Worm (Caenorhabditis elegans) whole organism, late embryonic: Measurements from ENCODE around the gene nhr-61.

Source experiments
- C38D4.7 ChIP-seq: fragments of 200-800 bp; sonication (Bioruptor generic); optimal IDR thresholded peaks from 2 replicates; lab custom pipeline; 2018; ENCODE audit warnings: mild to moderate bottlenecking, missing genetic modification characterization, moderate library complexity, missing compliant biosample characterization
- F13H6.1 ChIP-seq: sonication (generic microtip); optimal IDR thresholded peaks from 2 replicates; lab custom pipeline; 2016; ENCODE audit warnings: missing genetic modification characterization, missing compliant biosample characterization
- K09A11.1 ChIP-seq: sonication (generic microtip); optimal IDR thresholded peaks from 2 replicates; lab custom pipeline; 2017; ENCODE audit warnings: antibody characterized with exemption, mild to moderate bottlenecking, missing genetic modification characterization, missing compliant biosample characterization; ENCODE audit not compliant: insufficient read depth
- T23F11.4 ChIP-seq: fragments of 200-800 bp; sonication (Bioruptor generic); optimal IDR thresholded peaks from 2 replicates; lab custom pipeline; 2018; ENCODE audit warnings: mild to moderate bottlenecking, missing genetic modification characterization, missing compliant biosample characterization
- ama-1 ChIP-seq: fragments of 150-350 bp; optimal IDR thresholded peaks from 2 replicates; lab custom pipeline; 2014
- ceh-14 ChIP-seq: sonication (generic microtip); optimal IDR thresholded peaks from 2 replicates; lab custom pipeline; 2016; ENCODE audit warnings: missing genotype, missing genetic modification characterization, missing compliant biosample characterization
- ceh-18 ChIP-seq: sonication (generic microtip); optimal IDR thresholded peaks from 2 replicates; lab custom pipeline; 2016; ENCODE audit warnings: missing genetic modification characterization, missing compliant biosample characterization
- ceh-22 ChIP-seq: sonication (generic microtip); optimal IDR thresholded peaks from 2 replicates; lab custom pipeline; 2017; ENCODE audit warnings: missing biosample characterization, missing genetic modification characterization
- ceh-31 ChIP-seq: sonication (generic microtip); optimal IDR thresholded peaks from 2 replicates; lab custom pipeline; 2016; ENCODE audit warnings: missing genetic modification characterization, missing compliant biosample characterization
- ceh-48 ChIP-seq: sonication (generic microtip); optimal IDR thresholded peaks from 2 replicates; lab custom pipeline; 2016; ENCODE audit warnings: missing genetic modification characterization, inconsistent platforms, missing compliant biosample characterization
- ceh-9 ChIP-seq: sonication (generic microtip); optimal IDR thresholded peaks from 2 replicates; lab custom pipeline; 2016; ENCODE audit warnings: mild to moderate bottlenecking, missing genetic modification characterization, inconsistent platforms, missing compliant biosample characterization
- elt-4 ChIP-seq: sonication (generic microtip); optimal IDR thresholded peaks from 2 replicates; lab custom pipeline; 2016; ENCODE audit warnings: missing genetic modification characterization, missing compliant biosample characterization
- fax-1 ChIP-seq: sonication (generic microtip); optimal IDR thresholded peaks from 2 replicates; lab custom pipeline; 2016; ENCODE audit warnings: missing genotype, missing genetic modification characterization, missing compliant biosample characterization
- fkh-10 ChIP-seq: fragments of 150-350 bp; optimal IDR thresholded peaks from 2 replicates; lab custom pipeline; 2014; ENCODE audit warnings: missing biosample characterization, missing genetic modification reagents, missing genetic modification characterization
- fkh-6 ChIP-seq: sonication (generic microtip); optimal IDR thresholded peaks from 2 replicates; lab custom pipeline; 2016; ENCODE audit warnings: missing genetic modification characterization, missing compliant biosample characterization
- gmeb-2 ChIP-seq: sonication (generic microtip); optimal IDR thresholded peaks from 2 replicates; lab custom pipeline; 2016; ENCODE audit warnings: missing genetic modification characterization, inconsistent platforms, missing compliant biosample characterization
- hlh-13 ChIP-seq: fragments of 200-800 bp; sonication (Bioruptor generic); optimal IDR thresholded peaks from 2 replicates; lab custom pipeline; 2018; ENCODE audit warnings: mild to moderate bottlenecking, missing genetic modification characterization, missing compliant biosample characterization
- hlh-6 ChIP-seq: sonication (generic microtip); optimal IDR thresholded peaks from 2 replicates; lab custom pipeline; 2016; ENCODE audit warnings: missing genotype, missing genetic modification characterization, missing compliant biosample characterization
- hlh-8 ChIP-seq: sonication (generic microtip); optimal IDR thresholded peaks from 2 replicates; lab custom pipeline; 2016; ENCODE audit warnings: missing genotype, missing genetic modification characterization, missing compliant biosample characterization
- mec-3 ChIP-seq: sonication (generic microtip); optimal IDR thresholded peaks from 2 replicates; lab custom pipeline; 2016; ENCODE audit warnings: borderline replicate concordance, missing genetic modification characterization, missing compliant biosample characterization
- nfya-1 ChIP-seq: sonication (generic microtip); optimal IDR thresholded peaks from 2 replicates; lab custom pipeline; 2017; ENCODE audit warnings: missing genetic modification characterization, mild to moderate bottlenecking, missing compliant biosample characterization, antibody characterized with exemption, moderate library complexity
- nhr-232 ChIP-seq: sonication (generic microtip); optimal IDR thresholded peaks from 2 replicates; lab custom pipeline; 2016; ENCODE audit warnings: missing genetic modification characterization, missing compliant biosample characterization
- pag-3 ChIP-seq: sonication (generic microtip); optimal IDR thresholded peaks from 2 replicates; lab custom pipeline; 2016; ENCODE audit warnings: missing compliant biosample characterization, missing genetic modification characterization, borderline replicate concordance
- pat-9 ChIP-seq: fragments of 200-800 bp; sonication (Bioruptor generic); optimal IDR thresholded peaks from 2 replicates; lab custom pipeline; 2018; ENCODE audit warnings: mild to moderate bottlenecking, missing genetic modification characterization, moderate library complexity, missing compliant biosample characterization
- pax-1 ChIP-seq: fragments of 150-350 bp; optimal IDR thresholded peaks from 2 replicates; lab custom pipeline; 2014; ENCODE audit warnings: missing biosample characterization, missing genetic modification characterization
- pqm-1 ChIP-seq: sonication (generic microtip); optimal IDR thresholded peaks from 2 replicates; lab custom pipeline; 2016; ENCODE audit warnings: missing genetic modification characterization, missing compliant biosample characterization
- rnt-1 ChIP-seq: sonication (generic microtip); optimal IDR thresholded peaks from 2 replicates; lab custom pipeline; 2016; ENCODE audit warnings: missing genetic modification characterization, missing compliant biosample characterization
- sox-2 ChIP-seq: fragments of 200-800 bp; sonication (Bioruptor generic); IDR thresholded peaks from 2 replicates; pipeline ENCODE4 v1.3.6; 2022; ENCODE audit warnings: missing genetic modification reagents, missing genetic modification characterization, missing compliant biosample characterization
- sox-4 ChIP-seq: sonication (generic microtip); optimal IDR thresholded peaks from 2 replicates; lab custom pipeline; 2017; ENCODE audit warnings: mild to moderate bottlenecking, missing genetic modification characterization, inconsistent platforms, missing compliant biosample characterization
- tbx-2 ChIP-seq: sonication (generic microtip); optimal IDR thresholded peaks from 2 replicates; lab custom pipeline; 2016; ENCODE audit warnings: missing genetic modification characterization, missing compliant biosample characterization
- tbx-7 ChIP-seq: sonication (generic microtip); optimal IDR thresholded peaks from 2 replicates; lab custom pipeline; 2016; ENCODE audit warnings: missing genotype, missing genetic modification characterization, missing compliant biosample characterization
- ttx-3 ChIP-seq: sonication (generic microtip); optimal IDR thresholded peaks from 2 replicates; lab custom pipeline; 2016; ENCODE audit warnings: missing genetic modification reagents, missing genetic modification characterization, missing compliant biosample characterization
- unc-3 ChIP-seq, 2 experiments: fragments of 200-800 bp in 1 of 2; sonication (Bioruptor generic) in 1 of 2; sonication (generic microtip) in 1 of 2; conservative IDR thresholded peaks in 1 of 2; optimal IDR thresholded peaks in 1 of 2; 2 replicates each; pipeline versions ENCODE4 v1.3.6 to Lab custom; 2016 to 2022; ENCODE audit warnings: missing compliant biosample characterization in 2 of 2, missing genetic modification characterization in 2 of 2, missing genetic modification reagents in 1 of 2
- unc-42 ChIP-seq: sonication (generic microtip); optimal IDR thresholded peaks from 2 replicates; lab custom pipeline; 2016; ENCODE audit warnings: missing genotype, missing genetic modification characterization, missing compliant biosample characterization

Gene nhr-61

ce11 chrII:14804259-14804899, 14.0 kb downstream of the nhr-61 start, which contains the start of gene W01D2.3 (continued):
- TF ChIP-seq hlh-8 (tag; lab: Kevin White, UChicago) (peak; percentile 63), pag-3 (tag; lab: Kevin White, UChicago) (peak; percentile 72), fkh-10 (GFP tag; lab: Kevin White, UChicago) (no peak), ceh-9 (tag; lab: Kevin White, UChicago) (peak; percentile 69), mec-3 (tag; lab: Kevin White, UChicago) (peak; percentile 90), ceh-31 (tag; lab: Kevin White, UChicago) (peak; percentile 90), K09A11.1 (tag; lab: Kevin White, UChicago) (peak; percentile 66), sox-4 (tag; lab: Kevin White, UChicago) (peak; percentile 90), ama-1 (lab: Kevin White, UChicago) (no peak), tbx-2 (tag; lab: Kevin White, UChicago) (peak; percentile 93), ttx-3 (peak; percentile 84), nfya-1 (peak; percentile 73), nhr-232 (tag; lab: Kevin White, UChicago) (peak; percentile 91), ceh-18 (tag; lab: Kevin White, UChicago) (peak; percentile 82), unc-3 (GFP tag; conservative IDR thresholded peaks at IDR 0.05; lab: Robert Waterston, UW) (peak; percentile 79), unc-3 (tag; optimal IDR thresholded peaks at IDR 0.05; lab: Kevin White, UChicago) (peak; percentile 67), unc-42 (peak; percentile 61), fkh-6 (tag; lab: Kevin White, UChicago) (peak; percentile 86)

- TF ChIP-seq hlh-6 (tag; lab: Kevin White, UChicago) (no peak), unc-3 (GFP tag; conservative IDR thresholded peaks at IDR 0.05; lab: Robert Waterston, UW) (0 out of 2 replicates have a peak, but pooled peaks have one; percentile 17), unc-3 (tag; optimal IDR thresholded peaks at IDR 0.05; lab: Kevin White, UChicago) (no peak)
Observed at ce11 chrII:14801086-14801531, 17.2 kb downstream of the nhr-61 start.

ce11 chrII:14799367-14799766, 19.0 kb downstream of the nhr-61 start:
- TF ChIP-seq tbx-7 (tag; lab: Kevin White, UChicago) (no peak), F13H6.1 (no peak), pax-1 (tag; lab: Kevin White, UChicago) (no peak), C38D4.7 (GFP tag; lab: Kevin White, UChicago) (no peak), fax-1 (tag; lab: Kevin White, UChicago) (no peak), pat-9 (no peak), ama-1 (lab: Kevin White, UChicago) (no peak), ceh-18 (tag; lab: Kevin White, UChicago) (no peak), ceh-22 (tag; lab: Kevin White, UChicago) (no peak), mec-3 (tag; lab: Kevin White, UChicago) (no peak), hlh-13 (GFP tag; lab: Kevin White, UChicago) (no peak), sox-2 (no peak), pqm-1 (no peak), rnt-1 (no peak), unc-42 (no peak), gmeb-2 (tag; lab: Kevin White, UChicago) (no peak), ceh-14 (tag; lab: Kevin White, UChicago) (no peak), elt-4 (tag; lab: Kevin White, UChicago) (no peak), T23F11.4 (GFP tag; lab: Kevin White, UChicago) (no peak), ceh-48 (tag; lab: Kevin White, UChicago) (no peak)

- TF ChIP-seq K09A11.1 (tag; lab: Kevin White, UChicago) (peak; percentile 4), ceh-22 (tag; lab: Kevin White, UChicago) (no peak)
Observed at ce11 chrII:14798047-14798522, 20.3 kb downstream of the nhr-61 start, which contains the start of gene tbc-20. Gene tbc-20 (plus strand): TSS chrII:14798472.
